Worm (Caenorhabditis elegans) whole organism, L4/young adult: ENCODE results near the gene srh-115.

ENCODE experiments used
- W03F9.2 ChIP-seq: fragments of 150-350 bp; optimal IDR thresholded peaks from 2 replicates; lab custom pipeline; 2014; ENCODE audit warnings: missing biosample characterization, missing genetic modification characterization
- dao-5 ChIP-seq: sonication (generic microtip); optimal IDR thresholded peaks from 2 replicates; lab custom pipeline; 2016; ENCODE audit warnings: missing genotype, missing genetic modification characterization, moderate library complexity, missing compliant biosample characterization
- him-1 ChIP-seq: sonication (generic microtip); optimal IDR thresholded peaks from 2 replicates; lab custom pipeline; 2016; ENCODE audit warnings: missing genotype, missing genetic modification reagents, missing genetic modification characterization, missing compliant biosample characterization

srh-115 gene

DNA sequence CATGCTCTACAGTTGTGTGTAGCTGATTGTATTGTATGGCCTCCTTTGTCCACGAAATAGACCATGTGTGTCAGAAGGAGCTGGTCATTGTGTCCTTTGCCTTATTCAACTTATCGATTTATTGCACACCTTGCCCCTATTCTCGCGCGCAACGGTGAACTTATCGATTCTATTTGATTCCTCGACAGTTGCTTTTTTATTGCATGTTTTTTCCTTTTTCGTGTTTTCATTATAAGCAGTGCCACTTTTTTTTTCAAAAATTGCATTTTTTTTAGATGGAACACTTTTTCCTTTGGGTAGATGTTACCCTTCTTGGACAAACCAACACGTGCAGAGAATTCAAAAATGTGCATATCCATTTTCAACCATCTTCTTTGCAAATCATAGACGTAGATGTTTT lies 17.7 kb downstream of the srh-115 start, which contains the start of gene K10G4.10:
TSS of gene K10G4.10 (plus strand) at position 301 of the 400 bp plus-strand sequence.
- TF ChIP-seq dao-5 (tag; lab: Kevin White, UChicago), result no peak
- no peak for TF ChIP-seq him-1 (tag; lab: Kevin White, UChicago)
- TF ChIP-seq W03F9.2 (tag; lab: Kevin White, UChicago), result no peak

ce11 chrV:17284159-17284558 lies 28.6 kb downstream of the srh-115 start:
- no peak for TF ChIP-seq W03F9.2 (tag; lab: Kevin White, UChicago)
- no peak for TF ChIP-seq dao-5 (tag; lab: Kevin White, UChicago)
- no peak for TF ChIP-seq him-1 (tag; lab: Kevin White, UChicago)

- TF ChIP-seq dao-5 (tag; lab: Kevin White, UChicago) (no peak), him-1 (tag; lab: Kevin White, UChicago) (no peak), W03F9.2 (tag; lab: Kevin White, UChicago) (no peak)
Observed at ce11 chrV:17292740-17293139, 37.2 kb downstream of the srh-115 start.

DNA sequence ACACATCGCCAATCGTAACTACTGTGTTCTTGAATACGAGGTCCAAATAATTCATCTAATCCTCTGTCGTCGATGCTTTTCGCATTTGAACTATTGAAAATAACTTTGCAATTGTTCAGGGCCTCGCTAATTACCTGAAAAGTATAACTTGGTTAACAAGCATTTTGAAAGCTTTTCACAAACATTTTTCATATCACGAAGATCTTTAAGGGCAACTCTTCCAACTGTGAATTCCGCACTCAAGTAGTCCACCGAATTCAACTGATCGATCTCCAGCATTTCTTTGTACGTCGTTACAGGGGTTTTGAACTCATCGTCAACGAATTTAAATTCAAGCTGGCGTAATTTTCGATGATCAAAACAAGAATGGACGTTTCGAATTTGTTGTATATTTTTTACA lies 40.9 kb downstream of the srh-115 start:
- TF ChIP-seq him-1 (tag; lab: Kevin White, UChicago), result no peak
- TF ChIP-seq W03F9.2 (tag; lab: Kevin White, UChicago), result no peak
- no peak for TF ChIP-seq dao-5 (tag; lab: Kevin White, UChicago)

DNA sequence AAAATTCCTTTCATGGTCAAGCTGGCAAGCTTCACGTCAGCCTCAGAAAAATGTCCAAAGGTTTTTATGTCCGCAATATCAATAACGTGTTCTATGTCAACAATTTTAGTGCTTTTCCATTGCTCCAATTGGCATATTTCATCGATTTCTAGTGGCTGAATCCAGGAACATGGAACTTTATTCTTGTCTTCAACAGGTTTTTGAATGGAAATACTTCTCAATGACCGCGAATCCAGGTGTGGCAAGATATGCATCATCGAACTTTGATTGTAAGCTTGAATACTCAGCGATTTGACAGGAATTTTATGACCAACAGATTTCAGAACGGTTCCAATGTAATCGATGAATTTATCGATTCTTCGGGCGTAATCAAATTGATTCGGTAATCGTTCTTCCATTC lies 43.1 kb downstream of the srh-115 start:
- TF ChIP-seq W03F9.2 (tag; lab: Kevin White, UChicago) (no peak), him-1 (tag; lab: Kevin White, UChicago) (no peak), dao-5 (tag; lab: Kevin White, UChicago) (no peak)

DNA sequence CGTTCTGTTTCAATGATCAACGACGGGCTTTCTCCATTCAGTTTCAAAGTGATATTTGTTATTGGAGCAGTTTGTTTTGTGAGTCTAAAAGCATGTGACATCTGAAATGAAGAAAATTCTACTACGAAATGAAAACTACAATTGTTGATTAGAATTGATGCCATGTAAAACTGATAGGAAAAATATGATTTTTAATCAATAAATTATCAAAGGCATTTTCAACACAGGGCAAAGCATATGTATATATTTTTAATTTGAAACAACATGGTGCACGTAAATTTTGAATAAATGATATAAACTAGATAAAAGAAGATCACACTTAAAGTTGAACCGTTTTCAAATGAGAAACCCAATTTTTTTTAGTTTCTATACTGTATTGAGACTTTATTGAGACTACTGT lies 45.8 kb downstream of the srh-115 start, which contains the start of gene K10G4.5:
TSS of gene K10G4.5 (minus strand) at position 101 of the 400 bp plus-strand sequence.
- TF ChIP-seq W03F9.2 (tag; lab: Kevin White, UChicago) (no peak), him-1 (tag; lab: Kevin White, UChicago) (no peak), dao-5 (tag; lab: Kevin White, UChicago) (no peak)

- no peak for TF ChIP-seq W03F9.2 (tag; lab: Kevin White, UChicago)
Observed at ce11 chrV:17302754-17303153, 47.2 kb downstream of the srh-115 start, which contains the start of gene sri-70. Gene sri-70 (plus strand): TSS chrV:17303054.

ce11 chrV:17303392-17303791 lies 47.8 kb downstream of the srh-115 start:
- TF ChIP-seq dao-5 (tag; lab: Kevin White, UChicago), result no peak
- TF ChIP-seq him-1 (tag; lab: Kevin White, UChicago), result no peak
- no peak for TF ChIP-seq W03F9.2 (tag; lab: Kevin White, UChicago)
